Fruit fly (Drosophila melanogaster) whole organism, prepupa: ENCODE data around the gene CG9173.
A peak's percentile ranks its signal among the peaks of the same experiment; 100 is the strongest.

Source experiments
- CG10631 ChIP-seq: fragments of 200-800 bp; sonication (Bioruptor generic); optimal IDR thresholded peaks from 2 replicates; lab custom pipeline; 2016; ENCODE audit warnings: missing biosample characterization, missing genetic modification characterization
- CG11294 ChIP-seq: fragments of 200-800 bp; sonication (Bioruptor generic); IDR thresholded peaks from 2 replicates; pipeline ENCODE4 v1.3.6; 2022; ENCODE audit warnings: missing biosample characterization, missing genetic modification characterization
- CG11762 ChIP-seq: fragments of 200-800 bp; sonication (Bioruptor generic); optimal IDR thresholded peaks from 3 replicates; lab custom pipeline; 2016; ENCODE audit warnings: missing biosample characterization, missing genetic modification characterization; ENCODE audit not compliant: insufficient read depth
- CG11902 ChIP-seq: fragments of 200-800 bp; sonication (Bioruptor generic); optimal IDR thresholded peaks from 3 replicates; lab custom pipeline; 2016; ENCODE audit warnings: missing biosample characterization, missing genetic modification characterization
- CG15336 ChIP-seq: fragments of 200-800 bp; sonication (Bioruptor generic); IDR thresholded peaks from 2 replicates; pipeline ENCODE4 v1.3.6; 2022; ENCODE audit warnings: missing biosample characterization, missing genetic modification characterization
- CG1621 ChIP-seq: fragments of 200-800 bp; sonication (Bioruptor generic); optimal IDR thresholded peaks from 3 replicates; lab custom pipeline; 2018; ENCODE audit warnings: missing biosample characterization, mild to moderate bottlenecking, missing genetic modification characterization
- CG16779 ChIP-seq: fragments of 200-800 bp; sonication (Bioruptor generic); optimal IDR thresholded peaks from 3 replicates; lab custom pipeline; 2017; ENCODE audit warnings: missing biosample characterization, mild to moderate bottlenecking, missing genetic modification characterization
- CG3032 ChIP-seq: fragments of 200-800 bp; optimal IDR thresholded peaks from 2 replicates; lab custom pipeline; 2019; ENCODE audit warnings: missing biosample characterization, mild to moderate bottlenecking, missing genetic modification characterization, moderate library complexity
- CG31627 ChIP-seq: fragments of 200-800 bp; sonication (Bioruptor generic); optimal IDR thresholded peaks from 3 replicates; lab custom pipeline; 2016; ENCODE audit warnings: missing biosample characterization, missing genetic modification characterization
- CG32006 ChIP-seq: fragments of 200-800 bp; sonication (Bioruptor generic); optimal IDR thresholded peaks from 3 replicates; lab custom pipeline; 2017; ENCODE audit warnings: missing biosample characterization, mild to moderate bottlenecking, missing genetic modification characterization
- CG34406 ChIP-seq: fragments of 200-800 bp; sonication (Bioruptor generic); optimal IDR thresholded peaks from 3 replicates; lab custom pipeline; 2016; ENCODE audit warnings: missing biosample characterization, missing genetic modification characterization
- CG3919 ChIP-seq: fragments of 200-800 bp; sonication (Bioruptor generic); optimal IDR thresholded peaks from 3 replicates; lab custom pipeline; 2016; ENCODE audit warnings: missing biosample characterization, missing genetic modification characterization
- CG6163 ChIP-seq: fragments of 200-800 bp; sonication (Bioruptor generic); IDR thresholded peaks from 3 replicates; pipeline ENCODE4 v1.3.6; 2022; ENCODE audit warnings: missing biosample characterization, missing genetic modification characterization
- CG6808 ChIP-seq: fragments of 200-800 bp; sonication (Bioruptor generic); optimal IDR thresholded peaks from 3 replicates; lab custom pipeline; 2017; ENCODE audit warnings: missing biosample characterization, missing genetic modification characterization, mild to moderate bottlenecking, moderate library complexity, missing genetic modification reagents
- CG6854 ChIP-seq: fragments of 200-800 bp; sonication (Bioruptor generic); optimal IDR thresholded peaks from 2 replicates; lab custom pipeline; 2017; ENCODE audit warnings: missing biosample characterization, mild to moderate bottlenecking, missing genetic modification characterization
- CG8119 ChIP-seq: fragments of 200-800 bp; sonication (Bioruptor generic); IDR thresholded peaks from 3 replicates; pipeline ENCODE4 v1.3.6; 2022; ENCODE audit warnings: missing biosample characterization, missing genetic modification characterization
- CG9139 ChIP-seq: fragments of 200-800 bp; sonication (Bioruptor generic); optimal IDR thresholded peaks from 3 replicates; lab custom pipeline; 2017; ENCODE audit warnings: missing biosample characterization, mild to moderate bottlenecking, missing genetic modification characterization
- Eip78C ChIP-seq: fragments of 200-800 bp; sonication (Bioruptor generic); peaks from one replicate; lab custom pipeline; 2016; ENCODE audit warnings: missing biosample characterization, missing genetic modification characterization
- Ets21C ChIP-seq: fragments of 200-800 bp; sonication (Bioruptor generic); optimal IDR thresholded peaks from 3 replicates; lab custom pipeline; 2016; ENCODE audit warnings: missing biosample characterization, missing genetic modification characterization
- Ets96B ChIP-seq: fragments of 200-800 bp; optimal IDR thresholded peaks from 2 replicates; lab custom pipeline; 2019; ENCODE audit warnings: missing biosample characterization, mild to moderate bottlenecking, missing genetic modification characterization, moderate library complexity
- Hr38 ChIP-seq: sonication (Bioruptor generic); optimal IDR thresholded peaks from 2 replicates; lab custom pipeline; 2016; ENCODE audit warnings: missing biosample characterization, missing genetic modification characterization
- Hr39 ChIP-seq: fragments of 200-800 bp; sonication (Bioruptor generic); optimal IDR thresholded peaks from 2 replicates; lab custom pipeline; 2016; ENCODE audit warnings: missing biosample characterization, missing genetic modification characterization
- Hr4 ChIP-seq: fragments of 200-800 bp; sonication (Bioruptor generic); optimal IDR thresholded peaks from 3 replicates; lab custom pipeline; 2016; ENCODE audit warnings: missing biosample characterization, missing genetic modification characterization
- Lpt ChIP-seq: fragments of 200-800 bp; sonication (Bioruptor generic); optimal IDR thresholded peaks from 3 replicates; lab custom pipeline; 2016; ENCODE audit warnings: missing biosample characterization, missing genetic modification characterization
- Met ChIP-seq: fragments of 200-800 bp; sonication (Bioruptor generic); optimal IDR thresholded peaks from 3 replicates; lab custom pipeline; 2016; ENCODE audit warnings: missing biosample characterization, missing genetic modification characterization
- OdsH ChIP-seq: fragments of 200-800 bp; sonication (Bioruptor generic); optimal IDR thresholded peaks from 3 replicates; lab custom pipeline; 2016; ENCODE audit warnings: missing biosample characterization, missing genetic modification characterization
- Smox ChIP-seq: fragments of 200-800 bp; sonication (Bioruptor generic); optimal IDR thresholded peaks from 3 replicates; lab custom pipeline; 2016; ENCODE audit warnings: missing biosample characterization, missing genetic modification characterization
- Sox102F ChIP-seq: fragments of 200-800 bp; sonication (Bioruptor generic); optimal IDR thresholded peaks from 2 replicates; lab custom pipeline; 2016; ENCODE audit warnings: missing biosample characterization, mild to moderate bottlenecking, missing genetic modification characterization
- Sox14 ChIP-seq: fragments of 200-800 bp; sonication (Bioruptor generic); optimal IDR thresholded peaks from 3 replicates; lab custom pipeline; 2016; ENCODE audit warnings: missing biosample characterization, missing genetic modification characterization
- achi ChIP-seq: fragments of 200-800 bp; sonication (Bioruptor generic); optimal IDR thresholded peaks from 3 replicates; lab custom pipeline; 2016; ENCODE audit warnings: missing biosample characterization, missing genetic modification characterization
- dac ChIP-seq: fragments of 200-800 bp; sonication (Bioruptor generic); optimal IDR thresholded peaks from 2 replicates; lab custom pipeline; 2017; ENCODE audit warnings: missing biosample characterization, mild to moderate bottlenecking, missing genetic modification characterization
- dsx ChIP-seq: fragments of 200-800 bp; optimal IDR thresholded peaks from 3 replicates; lab custom pipeline; 2019; ENCODE audit warnings: missing biosample characterization, mild to moderate bottlenecking, missing genetic modification characterization, moderate library complexity; ENCODE audit not compliant: poor library complexity, severe bottlenecking
- eg ChIP-seq: fragments of 200-800 bp; sonication (Bioruptor generic); IDR thresholded peaks from 3 replicates; pipeline ENCODE4 v1.3.6; 2022; ENCODE audit warnings: missing biosample characterization, missing genetic modification characterization
- esn ChIP-seq: fragments of 200-800 bp; sonication (Bioruptor generic); optimal IDR thresholded peaks from 2 replicates; lab custom pipeline; 2016; ENCODE audit warnings: missing biosample characterization, mild to moderate bottlenecking, missing genetic modification characterization, moderate library complexity
- fd85E ChIP-seq: fragments of 200-800 bp; sonication (Bioruptor generic); optimal IDR thresholded peaks from 3 replicates; lab custom pipeline; 2016; ENCODE audit warnings: missing biosample characterization, missing genetic modification characterization
- lz ChIP-seq: fragments of 200-800 bp; sonication (Bioruptor generic); optimal IDR thresholded peaks from 3 replicates; lab custom pipeline; 2016; ENCODE audit warnings: missing biosample characterization, missing genetic modification characterization
- net ChIP-seq: fragments of 200-800 bp; sonication (Bioruptor generic); optimal IDR thresholded peaks from 3 replicates; lab custom pipeline; 2016; ENCODE audit warnings: missing biosample characterization, missing genetic modification characterization
- pdm3 ChIP-seq: fragments of 200-800 bp; sonication (Bioruptor generic); optimal IDR thresholded peaks from 3 replicates; lab custom pipeline; 2016; ENCODE audit warnings: missing biosample characterization, missing genetic modification characterization
- salr ChIP-seq, 2 experiments: fragments of 200-800 bp; sonication (Bioruptor generic); optimal IDR thresholded peaks; 3 replicates each; lab custom pipeline; 2016 to 2018; ENCODE audit warnings: missing biosample characterization in 2 of 2, missing genetic modification characterization in 2 of 2, mild to moderate bottlenecking in 1 of 2
- spab ChIP-seq: fragments of 200-800 bp; sonication (Bioruptor generic); optimal IDR thresholded peaks from 2 replicates; lab custom pipeline; 2017; ENCODE audit warnings: missing biosample characterization, mild to moderate bottlenecking, missing genetic modification characterization, missing genetic modification reagents
- ss ChIP-seq, 2 experiments: fragments of 200-800 bp; sonication (Bioruptor generic); optimal IDR thresholded peaks; 2 replicates in 1 of 2; 3 replicates in 1 of 2; lab custom pipeline; 2017 to 2018; ENCODE audit warnings: mild to moderate bottlenecking in 2 of 2, missing biosample characterization in 2 of 2, missing genetic modification characterization in 2 of 2, moderate library complexity in 1 of 2
- svp ChIP-seq: fragments of 200-800 bp; sonication (Bioruptor generic); peaks from one replicate; lab custom pipeline; 2016; ENCODE audit warnings: missing biosample characterization, missing genetic modification characterization

Gene CG9173

DNA sequence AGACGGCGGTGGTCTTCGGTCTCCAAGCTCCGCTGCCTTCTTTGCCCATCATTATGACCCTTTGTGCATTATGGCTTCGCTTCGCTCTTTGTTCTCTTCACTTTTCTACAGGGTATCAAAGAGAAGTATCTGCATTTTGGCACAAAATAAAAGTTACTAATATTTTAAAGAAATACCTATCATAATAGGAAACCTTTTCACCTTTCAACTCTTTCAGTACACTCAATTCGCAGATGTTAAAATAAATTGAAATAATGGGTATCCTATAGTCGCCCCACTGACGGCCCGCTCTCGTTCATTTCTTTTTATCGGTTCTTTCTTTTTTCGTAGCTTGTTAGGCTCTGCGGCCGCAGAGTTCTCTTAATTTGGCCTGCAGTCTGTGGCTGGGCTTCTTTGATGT, 19.6 kb upstream of the CG9173 start (continued):
- TF ChIP-seq CG9139 (GFP tag; lab: Kevin White, UChicago) = no peak
- peak; percentile 96 for TF ChIP-seq Sox14 (GFP tag; lab: Kevin White, UChicago)
- TF ChIP-seq Met (GFP tag; lab: Kevin White, UChicago) = peak; percentile 98
- TF ChIP-seq OdsH (GFP tag; lab: Kevin White, UChicago) = peak; percentile 85
- TF ChIP-seq dsx (GFP tag; lab: Kevin White, UChicago) = peak; percentile 76
- peak; percentile 98 for TF ChIP-seq Smox (GFP tag; lab: Kevin White, UChicago)
- TF ChIP-seq achi = peak; percentile 81
- peak; percentile 99 for TF ChIP-seq svp (GFP tag; lab: Kevin White, UChicago)
- TF ChIP-seq eg (GFP tag; lab: Robert Waterston, UW) = peak; percentile 53; the same call in 2 of the 3 replicates
- peak; percentile 90 for TF ChIP-seq CG34406 (GFP tag; lab: Kevin White, UChicago)
- peak; percentile 85 for TF ChIP-seq CG11902
- TF ChIP-seq esn (GFP tag; lab: Kevin White, UChicago) = peak; percentile 98
- peak; percentile 37 for TF ChIP-seq Hr4 (GFP tag; lab: Kevin White, UChicago)
- peak; percentile 82 for TF ChIP-seq CG10631 (GFP tag; lab: Kevin White, UChicago)
- no peak for TF ChIP-seq dac (GFP tag; lab: Kevin White, UChicago)
- peak; percentile 76 for TF ChIP-seq net (GFP tag; lab: Kevin White, UChicago)
- peak; percentile 58 to 66 for TF ChIP-seq salr (GFP tag; optimal IDR thresholded peaks at IDR 0.05; lab: Kevin White, UChicago)

dm6 chr3L:1442309-1442708, 19.0 kb upstream of the CG9173 start:
- no peak for TF ChIP-seq salr (GFP tag; optimal IDR thresholded peaks at IDR 0.05; lab: Kevin White, UChicago)
- TF ChIP-seq Sox102F (GFP tag; lab: Kevin White, UChicago) = no peak
- peak; percentile 41; the same call in 1 of the 3 replicates for TF ChIP-seq CG6163 (GFP tag; lab: Robert Waterston, UW)
- peak; percentile 22 for TF ChIP-seq CG11902
- TF ChIP-seq esn (GFP tag; lab: Kevin White, UChicago) = no peak
- TF ChIP-seq Eip78C (GFP tag; lab: Kevin White, UChicago) = peak; percentile 55
- peak; percentile 22 for TF ChIP-seq lz
- no peak for TF ChIP-seq CG1621 (tag; lab: Kevin White, UChicago)
- TF ChIP-seq Ets21C (GFP tag; lab: Kevin White, UChicago) = no peak
- TF ChIP-seq fd85E = no peak
- peak; percentile 36 for TF ChIP-seq CG31627
- TF ChIP-seq Ets96B = no peak
- no peak for TF ChIP-seq CG16779
- no peak for TF ChIP-seq CG6808 (GFP tag; lab: Kevin White, UChicago)
- peak; percentile 20 for TF ChIP-seq pdm3 (GFP tag; lab: Kevin White, UChicago)
- TF ChIP-seq Met (GFP tag; lab: Kevin White, UChicago) = peak; percentile 24
- no peak for TF ChIP-seq Hr38
- TF ChIP-seq Hr39 (GFP tag; lab: Kevin White, UChicago) = peak; percentile 38

DNA sequence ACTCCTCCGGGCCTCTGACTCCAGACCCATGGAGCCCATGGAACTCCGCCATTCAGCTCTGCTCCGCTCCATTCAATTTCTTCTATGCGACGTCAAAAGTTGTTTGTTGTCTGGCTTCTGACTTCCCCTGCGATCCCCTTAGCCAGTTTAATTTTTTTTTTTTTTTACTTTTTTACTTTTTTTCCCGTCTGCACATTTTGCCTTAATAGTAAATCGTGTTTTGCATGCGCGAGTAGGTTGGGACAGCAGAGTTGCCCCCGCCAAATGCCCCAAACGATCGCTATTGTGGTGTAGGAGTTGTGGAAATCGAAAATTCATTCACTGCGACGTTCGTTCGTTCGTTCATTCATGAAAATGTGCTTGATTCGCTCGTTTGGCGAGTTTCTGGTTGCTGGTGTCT, 17.7 kb upstream of the CG9173 start:
- TF ChIP-seq Ets96B (no peak), spab (GFP tag; lab: Kevin White, UChicago) (no peak), svp (GFP tag; lab: Kevin White, UChicago) (no peak), Hr38 (no peak), CG11294 (GFP tag; lab: Robert Waterston, UW) (no peak), eg (GFP tag; lab: Robert Waterston, UW) (peak; percentile 71), salr (GFP tag; optimal IDR thresholded peaks at IDR 0.05; lab: Kevin White, UChicago) (peak in 1 of 2 experiments; percentile 3), CG11902 (no peak), CG3919 (GFP tag; lab: Kevin White, UChicago) (no peak), Sox14 (GFP tag; lab: Kevin White, UChicago) (no peak), CG34406 (GFP tag; lab: Kevin White, UChicago) (no peak), OdsH (GFP tag; lab: Kevin White, UChicago) (no peak), CG8119 (GFP tag; lab: Robert Waterston, UW) (peak; percentile 68; the same call in 2 of the 3 replicates), Hr39 (GFP tag; lab: Kevin White, UChicago) (no peak), net (GFP tag; lab: Kevin White, UChicago) (peak; percentile 40), Hr4 (GFP tag; lab: Kevin White, UChicago) (no peak), Eip78C (GFP tag; lab: Kevin White, UChicago) (peak; percentile 36), CG11762 (GFP tag; lab: Kevin White, UChicago) (no peak), CG6163 (GFP tag; lab: Robert Waterston, UW) (no peak), CG32006 (GFP tag; lab: Kevin White, UChicago) (peak; percentile 31), CG15336 (GFP tag; lab: Robert Waterston, UW) (no peak), CG6854 (GFP tag; lab: Kevin White, UChicago) (no peak), CG3032 (tag; lab: Kevin White, UChicago) (no peak), CG10631 (GFP tag; lab: Kevin White, UChicago) (no peak), ss (GFP tag; optimal IDR thresholded peaks at IDR 0.05; lab: Kevin White, UChicago) (peak in 1 of 2 experiments; percentile 46), Lpt (peak; percentile 32)
